Worm (Caenorhabditis elegans) whole organism, late embryonic: ENCODE measurements around the gene R04A9.9.

Experiments used
- C08G9.2 ChIP-seq: sonication (generic microtip); optimal IDR thresholded peaks from 2 replicates; lab custom pipeline; 2016; ENCODE audit warnings: mild to moderate bottlenecking, missing genetic modification characterization, moderate library complexity, missing compliant biosample characterization
- F13H6.1 ChIP-seq: sonication (generic microtip); optimal IDR thresholded peaks from 2 replicates; lab custom pipeline; 2016; ENCODE audit warnings: missing genetic modification characterization, missing compliant biosample characterization
- T23F11.4 ChIP-seq: fragments of 200-800 bp; sonication (Bioruptor generic); optimal IDR thresholded peaks from 2 replicates; lab custom pipeline; 2018; ENCODE audit warnings: mild to moderate bottlenecking, missing genetic modification characterization, missing compliant biosample characterization
- Y22D7AL.16 ChIP-seq: sonication (generic microtip); optimal IDR thresholded peaks from 2 replicates; lab custom pipeline; 2016; ENCODE audit warnings: missing genetic modification characterization, missing compliant biosample characterization
- ama-1 ChIP-seq: fragments of 150-350 bp; optimal IDR thresholded peaks from 2 replicates; lab custom pipeline; 2014
- ceh-14 ChIP-seq: sonication (generic microtip); optimal IDR thresholded peaks from 2 replicates; lab custom pipeline; 2016; ENCODE audit warnings: missing genotype, missing genetic modification characterization, missing compliant biosample characterization
- ceh-19 ChIP-seq: fragments of 200-800 bp; sonication (Bioruptor generic); optimal IDR thresholded peaks from 2 replicates; lab custom pipeline; 2018; ENCODE audit warnings: mild to moderate bottlenecking, missing genetic modification characterization, missing compliant biosample characterization
- ceh-22 ChIP-seq: sonication (generic microtip); optimal IDR thresholded peaks from 2 replicates; lab custom pipeline; 2017; ENCODE audit warnings: missing biosample characterization, missing genetic modification characterization
- ceh-24 ChIP-seq: sonication (generic microtip); optimal IDR thresholded peaks from 2 replicates; lab custom pipeline; 2016; ENCODE audit warnings: mild to moderate bottlenecking, missing genetic modification characterization, missing compliant biosample characterization
- ceh-45 ChIP-seq: fragments of 200-800 bp; sonication (Bioruptor generic); IDR thresholded peaks from 2 replicates; pipeline ENCODE4 v1.3.6; 2022; ENCODE audit warnings: missing genetic modification reagents, missing genetic modification characterization, missing compliant biosample characterization
- ceh-48 ChIP-seq: sonication (generic microtip); optimal IDR thresholded peaks from 2 replicates; lab custom pipeline; 2016; ENCODE audit warnings: missing genetic modification characterization, inconsistent platforms, missing compliant biosample characterization
- ceh-9 ChIP-seq: sonication (generic microtip); optimal IDR thresholded peaks from 2 replicates; lab custom pipeline; 2016; ENCODE audit warnings: mild to moderate bottlenecking, missing genetic modification characterization, inconsistent platforms, missing compliant biosample characterization
- che-1 ChIP-seq: sonication (generic microtip); optimal IDR thresholded peaks from 2 replicates; lab custom pipeline; 2016; ENCODE audit warnings: mild to moderate bottlenecking, missing genetic modification characterization, missing compliant biosample characterization
- dmd-4 ChIP-seq: sonication (generic microtip); optimal IDR thresholded peaks from 2 replicates; lab custom pipeline; 2016; ENCODE audit warnings: borderline replicate concordance, missing genetic modification characterization, missing compliant biosample characterization
- dve-1 ChIP-seq: sonication (generic microtip); optimal IDR thresholded peaks from 2 replicates; lab custom pipeline; 2017; ENCODE audit warnings: antibody characterized with exemption, mild to moderate bottlenecking, missing genetic modification characterization, missing compliant biosample characterization
- eyg-1 ChIP-seq: sonication (generic microtip); optimal IDR thresholded peaks from 2 replicates; lab custom pipeline; 2016; ENCODE audit warnings: missing genotype, missing genetic modification characterization, missing compliant biosample characterization
- fax-1 ChIP-seq: sonication (generic microtip); optimal IDR thresholded peaks from 2 replicates; lab custom pipeline; 2016; ENCODE audit warnings: missing genotype, missing genetic modification characterization, missing compliant biosample characterization
- fkh-10 ChIP-seq: fragments of 150-350 bp; optimal IDR thresholded peaks from 2 replicates; lab custom pipeline; 2014; ENCODE audit warnings: missing biosample characterization, missing genetic modification reagents, missing genetic modification characterization
- fkh-6 ChIP-seq: sonication (generic microtip); optimal IDR thresholded peaks from 2 replicates; lab custom pipeline; 2016; ENCODE audit warnings: missing genetic modification characterization, missing compliant biosample characterization
- gmeb-2 ChIP-seq: sonication (generic microtip); optimal IDR thresholded peaks from 2 replicates; lab custom pipeline; 2016; ENCODE audit warnings: missing genetic modification characterization, inconsistent platforms, missing compliant biosample characterization
- hlh-13 ChIP-seq: fragments of 200-800 bp; sonication (Bioruptor generic); optimal IDR thresholded peaks from 2 replicates; lab custom pipeline; 2018; ENCODE audit warnings: mild to moderate bottlenecking, missing genetic modification characterization, missing compliant biosample characterization
- hlh-15 ChIP-seq: sonication (generic microtip); optimal IDR thresholded peaks from 2 replicates; lab custom pipeline; 2016; ENCODE audit warnings: missing genetic modification characterization, missing compliant biosample characterization
- hlh-30 ChIP-seq: sonication (generic microtip); optimal IDR thresholded peaks from 2 replicates; lab custom pipeline; 2017; ENCODE audit warnings: antibody characterized with exemption, missing genetic modification characterization, missing compliant biosample characterization; ENCODE audit not compliant: insufficient read depth
- hlh-6 ChIP-seq: sonication (generic microtip); optimal IDR thresholded peaks from 2 replicates; lab custom pipeline; 2016; ENCODE audit warnings: missing genotype, missing genetic modification characterization, missing compliant biosample characterization
- hlh-8 ChIP-seq: sonication (generic microtip); optimal IDR thresholded peaks from 2 replicates; lab custom pipeline; 2016; ENCODE audit warnings: missing genotype, missing genetic modification characterization, missing compliant biosample characterization
- lin-11 ChIP-seq: fragments of 200-800 bp; sonication (Bioruptor generic); optimal IDR thresholded peaks from 2 replicates; lab custom pipeline; 2018; ENCODE audit warnings: mild to moderate bottlenecking, missing genetic modification characterization, missing compliant biosample characterization
- madf-2 ChIP-seq: sonication (generic microtip); optimal IDR thresholded peaks from 2 replicates; lab custom pipeline; 2017; ENCODE audit warnings: missing genetic modification characterization, missing compliant biosample characterization
- mec-3 ChIP-seq: sonication (generic microtip); optimal IDR thresholded peaks from 2 replicates; lab custom pipeline; 2016; ENCODE audit warnings: borderline replicate concordance, missing genetic modification characterization, missing compliant biosample characterization
- nfya-1 ChIP-seq: sonication (generic microtip); optimal IDR thresholded peaks from 2 replicates; lab custom pipeline; 2017; ENCODE audit warnings: missing genetic modification characterization, mild to moderate bottlenecking, missing compliant biosample characterization, antibody characterized with exemption, moderate library complexity
- odd-2 ChIP-seq: sonication (generic microtip); optimal IDR thresholded peaks from 2 replicates; lab custom pipeline; 2017; ENCODE audit warnings: antibody characterized with exemption, mild to moderate bottlenecking, missing genetic modification characterization, missing compliant biosample characterization
- pag-3 ChIP-seq: sonication (generic microtip); optimal IDR thresholded peaks from 2 replicates; lab custom pipeline; 2016; ENCODE audit warnings: missing compliant biosample characterization, missing genetic modification characterization, borderline replicate concordance
- pat-9 ChIP-seq: fragments of 200-800 bp; sonication (Bioruptor generic); optimal IDR thresholded peaks from 2 replicates; lab custom pipeline; 2018; ENCODE audit warnings: mild to moderate bottlenecking, missing genetic modification characterization, moderate library complexity, missing compliant biosample characterization
- pax-1 ChIP-seq: fragments of 150-350 bp; optimal IDR thresholded peaks from 2 replicates; lab custom pipeline; 2014; ENCODE audit warnings: missing biosample characterization, missing genetic modification characterization
- pros-1 ChIP-seq: fragments of 150-350 bp; optimal IDR thresholded peaks from 2 replicates; lab custom pipeline; 2014; ENCODE audit warnings: missing biosample characterization, missing genetic modification reagents, missing genetic modification characterization
- rnt-1 ChIP-seq: sonication (generic microtip); optimal IDR thresholded peaks from 2 replicates; lab custom pipeline; 2016; ENCODE audit warnings: missing genetic modification characterization, missing compliant biosample characterization
- syd-9 ChIP-seq: sonication (generic microtip); optimal IDR thresholded peaks from 2 replicates; lab custom pipeline; 2016; ENCODE audit warnings: mild to moderate bottlenecking, missing genetic modification characterization, moderate library complexity, missing compliant biosample characterization
- tbx-2 ChIP-seq: sonication (generic microtip); optimal IDR thresholded peaks from 2 replicates; lab custom pipeline; 2016; ENCODE audit warnings: missing genetic modification characterization, missing compliant biosample characterization
- ttx-3 ChIP-seq: sonication (generic microtip); optimal IDR thresholded peaks from 2 replicates; lab custom pipeline; 2016; ENCODE audit warnings: missing genetic modification reagents, missing genetic modification characterization, missing compliant biosample characterization
- unc-3 ChIP-seq, 2 experiments: fragments of 200-800 bp in 1 of 2; sonication (Bioruptor generic) in 1 of 2; sonication (generic microtip) in 1 of 2; conservative IDR thresholded peaks in 1 of 2; optimal IDR thresholded peaks in 1 of 2; 2 replicates each; pipeline versions ENCODE4 v1.3.6 to Lab custom; 2016 to 2022; ENCODE audit warnings: missing compliant biosample characterization in 2 of 2, missing genetic modification characterization in 2 of 2, missing genetic modification reagents in 1 of 2
- unc-42 ChIP-seq: sonication (generic microtip); optimal IDR thresholded peaks from 2 replicates; lab custom pipeline; 2016; ENCODE audit warnings: missing genotype, missing genetic modification characterization, missing compliant biosample characterization
- unc-55 ChIP-seq: sonication (generic microtip); optimal IDR thresholded peaks from 2 replicates; lab custom pipeline; 2017; ENCODE audit warnings: missing biosample characterization, missing genetic modification reagents, missing genetic modification characterization
- zip-5 ChIP-seq: sonication (generic microtip); optimal IDR thresholded peaks from 2 replicates; lab custom pipeline; 2016; ENCODE audit warnings: missing genetic modification characterization, missing compliant biosample characterization
- ztf-16 ChIP-seq: sonication (generic microtip); optimal IDR thresholded peaks from 2 replicates; lab custom pipeline; 2017; ENCODE audit warnings: missing genetic modification characterization, missing compliant biosample characterization

The R04A9.9 gene

DNA sequence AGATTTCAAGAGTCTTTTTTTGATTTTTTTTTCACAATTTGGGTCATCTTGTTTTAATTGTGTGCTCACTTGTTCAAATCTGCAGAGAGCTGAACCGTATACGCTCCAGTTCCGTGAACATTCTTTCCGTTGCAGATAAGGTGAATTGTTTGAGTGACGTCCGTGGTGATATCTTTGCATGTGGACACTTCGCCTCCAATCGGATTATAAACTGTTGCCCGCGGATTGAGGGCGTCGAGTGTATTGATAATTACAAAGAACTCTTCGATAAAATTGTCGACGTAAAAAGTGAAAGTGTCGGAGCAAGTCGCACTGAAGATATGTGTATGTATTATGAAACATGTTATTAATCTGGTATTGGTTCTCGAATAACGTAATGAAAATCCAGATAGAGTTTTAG, 33.4 kb upstream of the R04A9.9 start:
- TF ChIP-seq ceh-45 (GFP tag; lab: Robert Waterston, UW), result no peak
- no peak for TF ChIP-seq ama-1 (lab: Kevin White, UChicago)
- TF ChIP-seq hlh-15 (tag; lab: Kevin White, UChicago), result no peak
- no peak for TF ChIP-seq ceh-14 (tag; lab: Kevin White, UChicago)
- TF ChIP-seq hlh-30 (tag; lab: Kevin White, UChicago), result no peak
- TF ChIP-seq tbx-2 (tag; lab: Kevin White, UChicago), result no peak
- TF ChIP-seq, all 69 proteins: peak for 0

DNA sequence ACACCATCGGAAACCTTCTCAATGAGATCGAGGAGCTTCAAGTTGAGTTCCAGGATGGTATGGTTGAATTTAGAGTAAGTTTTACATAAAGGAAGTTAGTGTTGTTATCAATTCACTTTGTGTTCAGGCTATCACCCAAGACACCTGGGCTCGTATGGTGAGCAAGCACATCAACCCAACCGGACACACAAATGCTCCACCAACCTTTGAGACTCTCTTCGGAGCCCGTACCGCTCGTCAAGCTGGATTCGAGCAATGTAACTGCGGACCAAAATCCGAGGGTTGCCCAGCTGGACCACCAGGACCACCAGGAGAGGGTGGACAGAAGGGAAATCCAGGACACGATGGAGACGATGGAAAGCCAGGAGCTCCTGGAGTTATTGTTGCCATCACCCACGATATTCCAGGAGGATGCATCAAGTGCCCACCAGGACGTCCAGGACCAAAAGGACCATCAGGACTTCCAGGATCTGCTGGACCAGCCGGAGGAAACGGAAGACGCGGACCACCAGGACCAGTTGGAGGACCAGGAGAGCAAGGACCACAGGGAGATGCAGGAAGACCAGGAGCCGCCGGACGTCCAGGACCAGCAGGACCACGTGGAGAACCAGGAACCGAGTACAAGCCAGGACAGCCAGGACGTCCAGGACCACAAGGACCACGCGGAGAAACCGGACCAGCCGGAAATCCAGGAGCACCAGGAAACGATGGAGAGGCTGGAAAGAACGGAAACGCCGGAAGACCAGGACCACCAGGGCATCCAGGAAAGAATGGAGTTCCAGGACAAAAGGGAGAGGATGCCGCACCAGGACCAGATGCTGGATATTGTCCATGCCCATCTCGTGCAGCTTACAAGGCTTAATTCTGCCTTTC, 31.7 kb upstream of the R04A9.9 start:
- TF ChIP-seq madf-2 (tag; lab: Kevin White, UChicago) (no peak), unc-3 (GFP tag; conservative IDR thresholded peaks at IDR 0.05; lab: Robert Waterston, UW) (no peak), unc-3 (tag; optimal IDR thresholded peaks at IDR 0.05; lab: Kevin White, UChicago) (no peak), hlh-15 (tag; lab: Kevin White, UChicago) (no peak), hlh-6 (tag; lab: Kevin White, UChicago) (peak; percentile 5), ceh-24 (no peak), ceh-48 (tag; lab: Kevin White, UChicago) (no peak), mec-3 (no peak), eyg-1 (tag; lab: Kevin White, UChicago) (no peak), ceh-22 (tag; lab: Kevin White, UChicago) (no peak), pag-3 (no peak), dve-1 (tag; lab: Kevin White, UChicago) (no peak), C08G9.2 (tag; lab: Kevin White, UChicago) (peak; percentile 15), pat-9 (no peak), zip-5 (tag; lab: Kevin White, UChicago) (no peak), gmeb-2 (tag; lab: Kevin White, UChicago) (no peak), odd-2 (tag; lab: Kevin White, UChicago) (no peak)

DNA sequence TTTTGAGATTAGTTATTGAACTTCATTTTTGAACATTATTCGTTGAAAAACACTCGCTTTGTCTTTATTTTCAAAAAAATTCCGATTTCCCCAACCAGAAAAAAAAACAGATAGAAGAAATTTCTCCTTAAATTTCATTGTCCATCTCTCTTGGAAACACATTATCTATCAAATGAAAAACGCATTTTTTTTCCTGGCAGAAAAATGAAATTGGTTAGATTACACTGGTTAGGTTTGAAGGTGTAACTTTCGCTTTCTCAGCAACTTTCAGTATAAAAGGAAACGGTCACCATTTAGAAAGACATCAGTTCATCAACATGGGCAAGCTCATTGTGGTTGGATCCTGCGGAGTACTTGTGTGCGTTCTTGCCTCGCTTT, 31.0 kb upstream of the R04A9.9 start, which contains the start of gene col-19:
TSS of gene col-19 (plus strand) at position 301 of the 378 bp plus-strand sequence.
- no peak for TF ChIP-seq pag-3
- no peak for TF ChIP-seq fkh-6
- no peak for TF ChIP-seq T23F11.4 (GFP tag; lab: Kevin White, UChicago)
- no peak for TF ChIP-seq Y22D7AL.16 (tag; lab: Kevin White, UChicago)
- no peak for TF ChIP-seq ceh-24
- no peak for TF ChIP-seq hlh-6 (tag; lab: Kevin White, UChicago)
- no peak for TF ChIP-seq che-1
- no peak for TF ChIP-seq ceh-22 (tag; lab: Kevin White, UChicago)

DNA sequence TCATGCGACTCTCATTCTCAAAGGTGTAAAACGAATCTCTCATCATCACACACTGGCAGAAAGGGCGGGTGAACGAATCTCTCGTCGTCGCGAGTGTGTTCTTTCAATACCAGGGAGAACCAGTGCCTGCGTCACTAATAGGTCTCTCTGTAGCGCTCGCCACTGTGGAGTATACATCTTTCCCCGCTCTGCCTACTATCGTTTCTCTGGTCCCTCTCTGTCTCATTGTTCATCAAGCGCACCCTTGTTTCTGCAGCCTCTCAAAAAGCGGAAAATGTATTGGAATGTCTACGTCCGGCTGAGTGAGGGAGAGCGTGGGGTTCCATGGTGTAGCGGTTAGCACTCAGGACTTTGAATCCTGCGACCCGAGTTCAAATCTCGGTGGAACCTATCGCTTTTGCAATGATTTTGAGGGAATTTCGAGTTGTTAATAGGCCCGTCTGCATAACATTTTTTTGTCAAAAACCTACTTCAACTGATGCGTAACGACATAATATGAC, 19.8 kb upstream of the R04A9.9 start:
- peak; percentile 79 for TF ChIP-seq hlh-8 (tag; lab: Kevin White, UChicago)
- TF ChIP-seq fkh-10, result peak; percentile 65
- peak; percentile 73 for TF ChIP-seq dve-1 (tag; lab: Kevin White, UChicago)
- peak; percentile 84 for TF ChIP-seq lin-11
- peak; percentile 85 for TF ChIP-seq C08G9.2 (tag; lab: Kevin White, UChicago)
- peak; percentile 79 for TF ChIP-seq ceh-9 (tag; lab: Kevin White, UChicago)
- TF ChIP-seq ama-1 (lab: Kevin White, UChicago), result no peak
- peak; percentile 81 for TF ChIP-seq fax-1
- peak; percentile 1 for TF ChIP-seq unc-55
- TF ChIP-seq nfya-1, result peak; percentile 84
- no peak for TF ChIP-seq pax-1
- peak; percentile 90 for TF ChIP-seq syd-9 (tag; lab: Kevin White, UChicago)
- peak; percentile 87 for TF ChIP-seq dmd-4 (tag; lab: Kevin White, UChicago)
- TF ChIP-seq ztf-16, result peak; percentile 84
- TF ChIP-seq hlh-6 (tag; lab: Kevin White, UChicago), result peak; percentile 92
- TF ChIP-seq hlh-13 (GFP tag; lab: Kevin White, UChicago), result peak; percentile 45
- TF ChIP-seq unc-42, result peak; percentile 76
- TF ChIP-seq eyg-1 (tag; lab: Kevin White, UChicago), result peak; percentile 96
- peak; percentile 19 for TF ChIP-seq pros-1
- peak; percentile 60 for TF ChIP-seq hlh-15 (tag; lab: Kevin White, UChicago)
- peak; percentile 55 for TF ChIP-seq zip-5 (tag; lab: Kevin White, UChicago)
- TF ChIP-seq rnt-1 (tag; lab: Kevin White, UChicago), result peak; percentile 91
- peak; percentile 67 for TF ChIP-seq F13H6.1 (tag; lab: Kevin White, UChicago)
- peak; percentile 79 for TF ChIP-seq ttx-3 (tag; lab: Kevin White, UChicago)
- TF ChIP-seq ceh-19 (GFP tag; lab: Kevin White, UChicago), result peak; percentile 89
- peak; percentile 74 for TF ChIP-seq ceh-24
